Fruit fly (Drosophila melanogaster) S2 (cell line): ENCODE measurements around the gene CG12659.

ENCODE experiments used
- CG8478 ChIP-seq: fragments of >200 bp; optimal IDR thresholded peaks from 2 replicates; lab custom pipeline; 2018
- CTCF ChIP-seq, 2 experiments: fragments of >200 bp; optimal IDR thresholded peaks; 2 replicates each; lab custom pipeline; 2018

dm6 chrX:8616280-8616679 lies 24.8 kb upstream of the CG12659 start:
- TF ChIP-seq CG8478 = no peak
- no peak for TF ChIP-seq CTCF (optimal IDR thresholded peaks at IDR 0.05; lab: Kevin White, UChicago)
